Fruit fly (Drosophila melanogaster) whole organism, embryonic: ENCODE results near the gene CG16853.

Experiments
- CG11093 ChIP-seq: fragments of 200-800 bp; sonication (Bioruptor generic); IDR thresholded peaks from 3 replicates; pipeline ENCODE4 v1.3.6; 2022; ENCODE audit warnings: missing biosample characterization, missing genetic modification characterization
- CG6813 ChIP-seq: fragments of 200-800 bp; sonication (Bioruptor generic); optimal IDR thresholded peaks from 2 replicates; lab custom pipeline; 2017; ENCODE audit warnings: missing biosample characterization, missing genetic modification characterization, mild to moderate bottlenecking, moderate library complexity, missing genetic modification reagents
- Gug ChIP-seq: fragments of 200-800 bp; sonication (Bioruptor generic); IDR thresholded peaks from 4 replicates; pipeline ENCODE4 v1.3.6; 2022; ENCODE audit warnings: missing biosample characterization, missing genetic modification characterization
- HLH4C ChIP-seq: fragments of 200-800 bp; sonication (Bioruptor generic); IDR thresholded peaks from 3 replicates; pipeline ENCODE4 v1.3.6; 2022; ENCODE audit warnings: missing biosample characterization, missing genetic modification characterization; ENCODE audit not compliant: partially characterized antibody
- eve ChIP-seq, 2 experiments: fragments of >200 bp; optimal IDR thresholded peaks; 2 replicates each; lab custom pipeline; 2017; ENCODE audit warnings: missing biosample characterization in 2 of 2, missing genetic modification characterization in 2 of 2
- h ChIP-seq: fragments of >200 bp; optimal IDR thresholded peaks from 2 replicates; lab custom pipeline; 2017
- kay ChIP-seq: fragments of 200-800 bp; sonication (Bioruptor generic); optimal IDR thresholded peaks from 2 replicates; lab custom pipeline; 2016; ENCODE audit warnings: missing biosample characterization, missing genetic modification characterization
- pnt ChIP-seq: fragments of 200-800 bp; sonication (Bioruptor generic); optimal IDR thresholded peaks from 3 replicates; lab custom pipeline; 2016; ENCODE audit warnings: missing biosample characterization, missing genetic modification characterization
- vvl ChIP-seq: fragments of 200-800 bp; sonication (Bioruptor generic); IDR thresholded peaks from 2 replicates; pipeline ENCODE4 v1.3.6; 2022; ENCODE audit warnings: missing biosample characterization, missing genetic modification characterization

DNA sequence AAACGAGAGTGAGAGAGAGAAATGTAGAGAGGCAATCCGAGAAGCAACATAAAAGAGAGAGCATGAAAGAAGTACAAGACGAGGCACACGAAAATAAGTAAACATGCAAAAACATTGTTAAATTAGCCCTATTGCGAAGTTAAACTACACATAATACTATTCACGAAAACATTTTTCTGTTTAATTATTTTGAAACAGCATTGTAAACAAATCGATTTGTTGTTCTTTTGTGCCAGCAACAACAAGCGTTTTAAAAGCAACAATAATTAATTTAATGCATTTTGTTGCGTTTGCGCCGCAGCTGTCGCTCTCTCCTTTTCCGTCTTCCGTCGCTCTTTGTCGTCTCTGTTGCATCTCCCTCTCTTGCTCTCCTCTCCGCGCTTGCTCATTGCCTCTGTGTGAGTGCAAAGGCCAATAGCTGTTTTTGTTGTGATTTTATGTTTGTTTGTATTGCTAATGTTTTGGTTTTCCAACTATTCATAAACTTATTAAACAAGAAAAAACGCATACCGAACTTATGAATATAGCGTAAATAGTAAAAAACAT is 8.5 kb downstream of the CG16853 start:
- peak in 1 of 2 experiments; percentile 81 for TF ChIP-seq eve (GFP tag; optimal IDR thresholded peaks at IDR 0.05; lab: Kevin White, UChicago)
- TF ChIP-seq h (lab: Kevin White, UChicago), result no peak
- no peak for TF ChIP-seq Gug (GFP tag; lab: Robert Waterston, UW)
- TF ChIP-seq CG11093 (GFP tag; lab: Robert Waterston, UW), result no peak
- no peak for TF ChIP-seq HLH4C
- no peak for TF ChIP-seq kay (GFP tag; lab: Kevin White, UChicago)
- TF ChIP-seq pnt (GFP tag; lab: Kevin White, UChicago), result no peak
- no peak for TF ChIP-seq CG6813 (GFP tag; lab: Kevin White, UChicago)
- no peak for TF ChIP-seq vvl (GFP tag; lab: Robert Waterston, UW)
